Fruit fly (Drosophila melanogaster) ovary, adult (tissue): Measurements from ENCODE around the gene Elo68beta.

ENCODE experiments used
- CG17801 ChIP-seq: fragments of 200-800 bp; optimal IDR thresholded peaks from 2 replicates; lab custom pipeline; 2019; ENCODE audit warnings: missing biosample characterization, mild to moderate bottlenecking, missing genetic modification characterization, moderate library complexity; ENCODE audit not compliant: partially characterized antibody

The Elo68beta gene

dm6 chr3L:11070372-11070854 lies 31.1 kb downstream of the Elo68beta start, which contains the start of gene Mocs1:
Gene Mocs1, plus strand, starts transcription at chr3L:11070526.
- peak; percentile 48 for TF ChIP-seq CG17801 (GFP tag; lab: Kevin White, UChicago)

dm6 chr3L:11069764-11070163 lies 31.7 kb downstream of the Elo68beta start, which contains the start of gene CG6310:
Gene CG6310, minus strand, starts transcription at chr3L:11069864.
- no peak for TF ChIP-seq CG17801 (GFP tag; lab: Kevin White, UChicago)

dm6 chr3L:11065850-11066249 lies 35.6 kb downstream of the Elo68beta start:
- no peak for TF ChIP-seq CG17801 (GFP tag; lab: Kevin White, UChicago)

dm6 chr3L:11064689-11065088 lies 36.8 kb downstream of the Elo68beta start, which contains the start of the genes CG32075, CG45101 and SuUR:
Gene CG32075, minus strand, starts transcription at chr3L:11064941.
Gene CG45101, plus strand, starts transcription at chr3L:11064991.
Gene SuUR, plus strand, starts transcription at chr3L:11064991.
- TF ChIP-seq CG17801 (GFP tag; lab: Kevin White, UChicago) = peak; percentile 60

- TF ChIP-seq CG17801 (GFP tag; lab: Kevin White, UChicago) = no peak
Observed at dm6 chr3L:11062441-11062840, 39.1 kb downstream of the Elo68beta start, which contains the start of gene CG32069. Gene CG32069, minus strand, starts transcription at chr3L:11062614.

dm6 chr3L:11061200-11061599 lies 40.3 kb downstream of the Elo68beta start, which contains the start of the genes CG6321 and Blos2:
Gene CG6321, minus strand, starts transcription at chr3L:11061224.
Gene Blos2, plus strand, starts transcription at chr3L:11061571.
- TF ChIP-seq CG17801 (GFP tag; lab: Kevin White, UChicago) = peak; percentile 89

dm6 chr3L:11053843-11054242 lies 47.7 kb downstream of the Elo68beta start, which contains the start of gene CG7888:
Gene CG7888, plus strand, starts transcription at chr3L:11054035.
- TF ChIP-seq CG17801 (GFP tag; lab: Kevin White, UChicago) = no peak

- no peak for TF ChIP-seq CG17801 (GFP tag; lab: Kevin White, UChicago)
Observed at dm6 chr3L:11052760-11053259, 48.7 kb downstream of the Elo68beta start.

- TF ChIP-seq CG17801 (GFP tag; lab: Kevin White, UChicago) = no peak
Observed at dm6 chr3L:11051271-11051670, 50.2 kb downstream of the Elo68beta start, which contains the start of gene CG43693. Gene CG43693, minus strand, starts transcription at chr3L:11051371.
